Worm (Caenorhabditis elegans) whole organism, L4/young adult: ENCODE measurements around the gene C18E9.7.

Experiments
- dao-5 ChIP-seq: sonication (generic microtip); optimal IDR thresholded peaks from 2 replicates; lab custom pipeline; 2016; ENCODE audit warnings: missing genotype, missing genetic modification characterization, moderate library complexity, missing compliant biosample characterization
- him-1 ChIP-seq: sonication (generic microtip); optimal IDR thresholded peaks from 2 replicates; lab custom pipeline; 2016; ENCODE audit warnings: missing genotype, missing genetic modification reagents, missing genetic modification characterization, missing compliant biosample characterization

DNA sequence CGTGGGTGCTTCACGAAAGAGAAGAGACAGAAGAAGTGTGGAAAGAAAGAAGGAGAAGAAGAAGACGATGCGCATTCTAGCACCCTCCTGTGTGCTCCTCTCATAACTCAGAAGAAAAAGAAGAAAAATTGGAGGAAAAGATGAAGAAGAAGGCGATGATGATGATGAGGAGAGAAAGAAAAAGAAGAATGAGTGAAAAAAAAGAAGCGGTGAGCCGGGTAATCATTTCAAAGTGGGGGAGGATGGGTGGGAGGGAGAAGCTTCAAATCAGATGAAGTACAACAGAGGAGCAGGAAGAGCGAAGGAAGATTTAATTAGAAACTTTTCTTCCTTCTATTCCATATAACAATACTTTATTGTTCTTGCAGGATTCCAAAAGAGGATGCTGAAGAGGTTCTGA lies 28.1 kb upstream of the C18E9.7 start:
- TF ChIP-seq dao-5 (tag; lab: Kevin White, UChicago) (no peak), him-1 (tag; lab: Kevin White, UChicago) (no peak)
